Worm (Caenorhabditis elegans): ENCODE data around the gene dnj-13.

Gene dnj-13

ce11 chrII:11571260-11571854 is 25.9 kb downstream of the dnj-13 start, which contains the start of gene F54D5.3:
Gene F54D5.3, plus strand, starts transcription at chrII:11571805.
- TF ChIP-seq alr-1 (tag; optimal IDR thresholded peaks at IDR 0.05; ENCODE audit: borderline replicate concordance) (no peak), efl-1 (optimal IDR thresholded peaks at IDR 0.05) (no peak), efl-1 (GFP tag; optimal IDR thresholded peaks at IDR 0.05 in 1 of 2) (peak in 1 of 2 experiments; percentile 14), elt-2 (tag; optimal IDR thresholded peaks at IDR 0.05) (peak; percentile 30), lin-35 (GFP tag; optimal IDR thresholded peaks at IDR 0.05) (peak in 1 of 2 experiments; percentile 5)

ce11 chrII:11572944-11573343 is 27.4 kb downstream of the dnj-13 start, which contains the start of gene F54D5.2:
Gene F54D5.2, plus strand, starts transcription at chrII:11573180.
- TF ChIP-seq dsc-1 (tag; optimal IDR thresholded peaks at IDR 0.05) (no peak), Y116A8C.19 (tag; optimal IDR thresholded peaks at IDR 0.05; ENCODE audit: borderline replicate concordance) (no peak)

- peak; percentile 27 for TF ChIP-seq lin-14 (GFP tag; optimal IDR thresholded peaks at IDR 0.05)
- TF ChIP-seq xbp-1 (tag; optimal IDR thresholded peaks at IDR 0.05): no peak
Measured at ce11 chrII:11577397-11577796, 31.9 kb downstream of the dnj-13 start, which contains the start of gene pcs-1. Gene pcs-1, minus strand, starts transcription at chrII:11577740.

- TF ChIP-seq ces-1 (GFP tag; optimal IDR thresholded peaks at IDR 0.05) (no peak), efl-1 (optimal IDR thresholded peaks at IDR 0.05) (no peak), efl-1 (GFP tag; optimal IDR thresholded peaks at IDR 0.05 in 1 of 2) (no peak), unc-30 (tag; optimal IDR thresholded peaks at IDR 0.05) (no peak), hlh-4 (tag; optimal IDR thresholded peaks at IDR 0.05) (no peak), alr-1 (tag; optimal IDR thresholded peaks at IDR 0.05; ENCODE audit: borderline replicate concordance) (no peak), unc-130 (tag; optimal IDR thresholded peaks at IDR 0.05) (no peak), nhr-237 (tag; optimal IDR thresholded peaks at IDR 0.05) (no peak), efl-3 (GFP tag; optimal IDR thresholded peaks at IDR 0.05) (no peak), mep-1 (tag; optimal IDR thresholded peaks at IDR 0.05) (no peak), jun-1 (tag; optimal IDR thresholded peaks at IDR 0.05) (no peak), nhr-76 (tag; optimal IDR thresholded peaks at IDR 0.05) (no peak), lin-14 (GFP tag; optimal IDR thresholded peaks at IDR 0.05) (no peak), aly-2 (tag; optimal IDR thresholded peaks at IDR 0.05) (no peak), mdl-1 (tag; optimal IDR thresholded peaks at IDR 0.05) (no peak)
Measured at ce11 chrII:11577861-11578260, 32.4 kb downstream of the dnj-13 start.

- no peak for TF ChIP-seq hlh-17 (GFP tag; optimal IDR thresholded peaks at IDR 0.05; ENCODE audit: borderline replicate concordance)
- TF ChIP-seq nhr-71 (tag; optimal IDR thresholded peaks at IDR 0.05): no peak
- TF ChIP-seq tbx-2 (tag; optimal IDR thresholded peaks at IDR 0.05): no peak
- peak; percentile 70 for TF ChIP-seq skn-1 (tag; optimal IDR thresholded peaks at IDR 0.05)
- no peak for TF ChIP-seq sox-4 (tag; optimal IDR thresholded peaks at IDR 0.05)
- TF ChIP-seq hpl-2 (GFP tag; optimal IDR thresholded peaks at IDR 0.05): no peak
- no peak for TF ChIP-seq ztf-11 (tag; optimal IDR thresholded peaks at IDR 0.05)
- TF ChIP-seq lin-39 (tag; optimal IDR thresholded peaks at IDR 0.05): no peak
- TF ChIP-seq lsy-2 (tag; optimal IDR thresholded peaks at IDR 0.05): peak in 1 of 2 experiments; percentile 70
- TF ChIP-seq nhr-85 (tag): no peak
- no peak for TF ChIP-seq irx-1 (tag; optimal IDR thresholded peaks at IDR 0.05)
- TF ChIP-seq ceh-90 (tag; optimal IDR thresholded peaks at IDR 0.05): peak; percentile 49
- no peak for TF ChIP-seq egl-27 (tag; optimal IDR thresholded peaks at IDR 0.05)
- TF ChIP-seq mdl-1 (tag; optimal IDR thresholded peaks at IDR 0.05): peak in 1 of 2 experiments; percentile 19
- no peak for TF ChIP-seq C04F5.9 (tag; optimal IDR thresholded peaks at IDR 0.05)
- TF ChIP-seq pqm-1 (tag; optimal IDR thresholded peaks at IDR 0.05): no peak
- TF ChIP-seq ztf-4 (tag; optimal IDR thresholded peaks at IDR 0.05): no peak
- no peak for TF ChIP-seq nhr-237 (tag; optimal IDR thresholded peaks at IDR 0.05)
- no peak for TF ChIP-seq mef-2 (tag; optimal IDR thresholded peaks at IDR 0.05)
- TF ChIP-seq blmp-1 (tag; optimal IDR thresholded peaks at IDR 0.05): peak; percentile 33
- no peak for TF ChIP-seq snpc-4 (tag; optimal IDR thresholded peaks at IDR 0.05)
- peak; percentile 23; the same call in 1 of the 2 replicates for TF ChIP-seq isw-1 (GFP tag; IDR thresholded peaks at IDR 0.05)
- TF ChIP-seq fos-1 (tag; optimal IDR thresholded peaks at IDR 0.05): no peak
- peak; percentile 5 for TF ChIP-seq fkh-8 (tag; optimal IDR thresholded peaks at IDR 0.05)
- no peak for TF ChIP-seq tlp-1 (tag; optimal IDR thresholded peaks at IDR 0.05)
- TF ChIP-seq ceh-8 (GFP tag; optimal IDR thresholded peaks at IDR 0.05): no peak
- no peak for TF ChIP-seq nhr-19 (GFP tag; conservative IDR thresholded peaks at IDR 0.05)
- TF ChIP-seq mab-9 (GFP tag; IDR thresholded peaks at IDR 0.05): no peak
Measured at ce11 chrII:11578327-11578726, 32.8 kb downstream of the dnj-13 start, which contains the start of gene smc-6. Gene smc-6, plus strand, starts transcription at chrII:11578716.

All from whole organism, L1 larva.